Fruit fly (Drosophila melanogaster) S2 (cell line): ENCODE measurements around the gene wdn.

Source experiments
- CG8478 ChIP-seq: fragments of >200 bp; optimal IDR thresholded peaks from 2 replicates; lab custom pipeline; 2018
- CTCF ChIP-seq, 2 experiments: fragments of >200 bp; optimal IDR thresholded peaks; 2 replicates each; lab custom pipeline; 2018

DNA sequence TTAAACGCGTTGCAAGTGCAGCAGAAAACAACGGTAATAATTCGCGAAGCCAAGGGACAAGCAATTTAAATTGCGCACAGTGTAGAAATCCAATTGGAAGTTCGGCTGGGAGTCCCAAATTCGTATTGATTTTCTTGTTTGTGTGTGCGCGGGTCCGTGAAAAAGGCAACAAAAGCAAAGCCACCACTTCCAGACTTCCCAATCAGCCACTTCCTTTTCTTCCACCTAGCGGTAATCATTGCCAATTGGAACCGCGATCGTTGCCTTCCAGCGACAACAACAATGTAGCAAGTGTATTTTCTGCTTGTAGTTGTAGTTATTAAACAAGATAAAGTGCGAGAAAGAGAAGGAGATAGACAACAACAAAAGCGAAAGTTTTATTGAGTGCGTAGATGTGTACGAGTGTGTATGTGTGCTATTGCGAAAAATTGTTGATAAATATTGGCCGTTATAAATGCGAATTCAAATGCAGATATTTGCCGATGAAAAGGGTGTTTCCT, 34.3 kb upstream of the wdn start:
- TF ChIP-seq CG8478 (lab: Kevin White, UChicago) (no peak), CTCF (optimal IDR thresholded peaks at IDR 0.05; lab: Kevin White, UChicago) (no peak)
